Worm (Caenorhabditis elegans) whole organism, L4 larva: Measurements from ENCODE around the gene anmt-3.

Source experiments
- D1046.2 ChIP-seq: fragments of 200-800 bp; sonication (Bioruptor generic); IDR thresholded peaks from 2 replicates; pipeline ENCODE4 v1.3.6; 2022; ENCODE audit warnings: missing genetic modification characterization, missing compliant biosample characterization
- F37D6.2 ChIP-seq: sonication (generic microtip); optimal IDR thresholded peaks from 2 replicates; lab custom pipeline; 2016; ENCODE audit warnings: mild to moderate bottlenecking, missing genetic modification characterization, missing compliant biosample characterization
- F44E2.7 ChIP-seq: fragments of 200-800 bp; sonication (Bioruptor generic); IDR thresholded peaks from 2 replicates; pipeline ENCODE4 v2.1.2; 2022; ENCODE audit warnings: missing genetic modification characterization, missing compliant biosample characterization
- F49E8.2 ChIP-seq: sonication (generic microtip); optimal IDR thresholded peaks from 2 replicates; lab custom pipeline; 2016; ENCODE audit warnings: missing compliant biosample characterization, mild to moderate bottlenecking, missing genetic modification characterization, borderline replicate concordance
- Y105C5A.15 ChIP-seq: fragments of 200-800 bp; sonication (Bioruptor generic); IDR thresholded peaks from 2 replicates; pipeline ENCODE4 v1.3.6; 2022; ENCODE audit warnings: missing genetic modification characterization, missing compliant biosample characterization
- Y48G9A.11 ChIP-seq: fragments of 200-800 bp; sonication (Bioruptor generic); IDR thresholded peaks from 2 replicates; pipeline ENCODE4 v1.3.6; 2022; ENCODE audit warnings: missing genetic modification reagents, missing genetic modification characterization, missing compliant biosample characterization
- ZK546.5 ChIP-seq, 2 experiments: sonication (generic microtip); optimal IDR thresholded peaks; 2 replicates each; lab custom pipeline; 2017; ENCODE audit warnings: missing biosample characterization in 2 of 2, missing genetic modification characterization in 2 of 2
- aha-1 ChIP-seq: fragments of 150-350 bp; peaks from one replicate; lab custom pipeline; 2014; ENCODE audit warnings: missing biosample characterization, missing genetic modification characterization
- ceh-20 ChIP-seq: fragments of 200-800 bp; sonication (Bioruptor generic); IDR thresholded peaks from 2 replicates; pipeline ENCODE4 v1.3.6; 2022; ENCODE audit warnings: missing genetic modification reagents, missing genetic modification characterization, missing compliant biosample characterization
- ceh-28 ChIP-seq: fragments of 150-350 bp; optimal IDR thresholded peaks from 2 replicates; lab custom pipeline; 2014; ENCODE audit warnings: missing biosample characterization, missing genetic modification reagents, missing genetic modification characterization
- ceh-44 ChIP-seq: fragments of 200-800 bp; sonication (Bioruptor generic); IDR thresholded peaks from 2 replicates; pipeline ENCODE4 v1.3.6; 2022; ENCODE audit warnings: missing genetic modification reagents, missing genetic modification characterization, missing compliant biosample characterization
- ceh-82 ChIP-seq: sonication (generic microtip); optimal IDR thresholded peaks from 2 replicates; lab custom pipeline; 2017; ENCODE audit warnings: missing biosample characterization, missing genetic modification characterization
- ctbp-1 ChIP-seq: fragments of 200-800 bp; sonication (Bioruptor generic); IDR thresholded peaks from 2 replicates; pipeline ENCODE4 v1.3.6; 2022; ENCODE audit warnings: missing genetic modification reagents, missing genetic modification characterization, missing compliant biosample characterization
- daf-19 ChIP-seq: fragments of 200-800 bp; sonication (Bioruptor generic); conservative IDR thresholded peaks from 2 replicates; pipeline ENCODE4 v1.3.6; 2022; ENCODE audit warnings: missing genetic modification characterization, missing compliant biosample characterization
- egl-43 ChIP-seq: fragments of 200-800 bp; sonication (Bioruptor generic); IDR thresholded peaks from 2 replicates; pipeline ENCODE4 v1.3.6; 2022; ENCODE audit warnings: missing genetic modification reagents, missing genetic modification characterization, missing compliant biosample characterization
- hlh-30 ChIP-seq: sonication (generic microtip); optimal IDR thresholded peaks from 2 replicates; lab custom pipeline; 2017; ENCODE audit warnings: antibody characterized with exemption, mild to moderate bottlenecking, missing genetic modification characterization, missing compliant biosample characterization; ENCODE audit not compliant: insufficient read depth
- hmg-1.1 ChIP-seq: fragments of 200-800 bp; sonication (Bioruptor generic); IDR thresholded peaks from 2 replicates; pipeline ENCODE4 v1.3.6; 2022; ENCODE audit warnings: missing genetic modification reagents, missing genetic modification characterization, missing compliant biosample characterization
- jun-1 ChIP-seq: fragments of 150-350 bp; optimal IDR thresholded peaks from 2 replicates; lab custom pipeline; 2014; ENCODE audit warnings: missing biosample characterization, missing genetic modification reagents, missing genetic modification characterization
- lin-15B ChIP-seq: fragments of 150-350 bp; sonication (generic microtip); optimal IDR thresholded peaks from 3 replicates; lab custom pipeline; 2014; ENCODE audit warnings: missing biosample characterization, missing genetic modification characterization
- lin-29 ChIP-seq: fragments of 200-800 bp; sonication (Bioruptor generic); IDR thresholded peaks from 2 replicates; pipeline ENCODE4 v1.3.6; 2022; ENCODE audit warnings: missing genetic modification reagents, missing genetic modification characterization, missing compliant biosample characterization
- lin-38 ChIP-seq: fragments of 200-800 bp; sonication (Bioruptor generic); IDR thresholded peaks from 2 replicates; pipeline ENCODE4 v1.3.6; 2022; ENCODE audit warnings: missing genetic modification reagents, missing genetic modification characterization, missing compliant biosample characterization
- madf-9 ChIP-seq: fragments of 200-800 bp; sonication (Bioruptor generic); conservative IDR thresholded peaks from 2 replicates; pipeline ENCODE4 v1.3.6; 2022; ENCODE audit warnings: missing genetic modification reagents, missing genetic modification characterization, missing compliant biosample characterization
- mdl-1 ChIP-seq, 2 experiments: fragments of 150-350 bp in 1 of 2; sonication (generic microtip) in 1 of 2; optimal IDR thresholded peaks; 2 replicates each; lab custom pipeline; 2014 to 2017; ENCODE audit warnings: missing biosample characterization in 2 of 2, missing genetic modification characterization in 2 of 2
- mxl-2 ChIP-seq: fragments of 200-800 bp; sonication (Bioruptor generic); conservative IDR thresholded peaks from 2 replicates; pipeline ENCODE4 v1.3.6; 2022; ENCODE audit warnings: missing genetic modification reagents, missing genetic modification characterization, missing compliant biosample characterization
- mxl-3 ChIP-seq: fragments of 200-800 bp; sonication (Bioruptor generic); optimal IDR thresholded peaks from 2 replicates; lab custom pipeline; 2018; ENCODE audit warnings: mild to moderate bottlenecking, missing genetic modification characterization, missing compliant biosample characterization
- nhr-237 ChIP-seq: sonication (generic microtip); optimal IDR thresholded peaks from 2 replicates; lab custom pipeline; 2017; ENCODE audit warnings: missing biosample characterization, missing genetic modification characterization
- nhr-41 ChIP-seq: fragments of 200-800 bp; sonication (Bioruptor generic); IDR thresholded peaks from 2 replicates; pipeline ENCODE4 v1.3.6; 2022; ENCODE audit warnings: missing genetic modification reagents, missing genetic modification characterization, missing compliant biosample characterization
- nhr-48 ChIP-seq: sonication (generic microtip); optimal IDR thresholded peaks from 2 replicates; lab custom pipeline; 2016; ENCODE audit warnings: mild to moderate bottlenecking, missing genetic modification characterization, missing compliant biosample characterization
- nhr-6 ChIP-seq: fragments of 150-350 bp; optimal IDR thresholded peaks from 2 replicates; lab custom pipeline; 2014; ENCODE audit warnings: missing biosample characterization, missing genetic modification characterization
- php-3 ChIP-seq: fragments of 200-800 bp; sonication (Bioruptor generic); IDR thresholded peaks from 2 replicates; pipeline ENCODE4 v1.3.6; 2022; ENCODE audit warnings: missing genetic modification reagents, missing genetic modification characterization, missing compliant biosample characterization
- rbr-2 ChIP-seq: sonication (generic microtip); optimal IDR thresholded peaks from 2 replicates; lab custom pipeline; 2016; ENCODE audit warnings: missing genotype, missing genetic modification characterization, missing compliant biosample characterization
- set-16 ChIP-seq: fragments of 200-800 bp; sonication (Bioruptor generic); IDR thresholded peaks from 2 replicates; pipeline ENCODE4 v1.3.6; 2022; ENCODE audit warnings: missing genetic modification reagents, missing genetic modification characterization, missing compliant biosample characterization
- snpc-4 ChIP-seq: fragments of 150-350 bp; optimal IDR thresholded peaks from 2 replicates; lab custom pipeline; 2014; ENCODE audit warnings: missing biosample characterization, missing genetic modification characterization
- spr-1 ChIP-seq: sonication (generic microtip); optimal IDR thresholded peaks from 2 replicates; lab custom pipeline; 2016; ENCODE audit warnings: mild to moderate bottlenecking, missing genetic modification characterization, missing compliant biosample characterization
- spr-3 ChIP-seq: fragments of 200-800 bp; sonication (Bioruptor generic); optimal IDR thresholded peaks from 2 replicates; lab custom pipeline; 2018; ENCODE audit warnings: mild to moderate bottlenecking, missing genetic modification characterization, missing compliant biosample characterization
- unc-130 ChIP-seq: sonication (generic microtip); optimal IDR thresholded peaks from 2 replicates; lab custom pipeline; 2016; ENCODE audit warnings: missing genetic modification reagents, missing genetic modification characterization, missing compliant biosample characterization
- unc-39 ChIP-seq: sonication (generic microtip); optimal IDR thresholded peaks from 2 replicates; lab custom pipeline; 2017; ENCODE audit warnings: missing biosample characterization, missing genetic modification characterization
- unc-62 ChIP-seq, 3 experiments: fragments of 150-350 bp in 1 of 3; sonication (generic microtip); optimal IDR thresholded peaks in 2 of 3; peaks in 1 of 3; 1 replicate in 1 of 3; 2 replicates in 2 of 3; lab custom pipeline; 2014 to 2017; ENCODE audit warnings: missing biosample characterization in 3 of 3, missing genetic modification characterization in 3 of 3, missing genetic modification reagents in 3 of 3, missing genotype in 1 of 3
- zfp-2 ChIP-seq: sonication (generic microtip); optimal IDR thresholded peaks from 2 replicates; lab custom pipeline; 2016; ENCODE audit warnings: mild to moderate bottlenecking, missing genetic modification characterization, missing compliant biosample characterization
- ztf-7 ChIP-seq: fragments of 150-350 bp; optimal IDR thresholded peaks from 2 replicates; lab custom pipeline; 2014; ENCODE audit warnings: missing biosample characterization, missing genetic modification characterization

The anmt-3 gene

DNA sequence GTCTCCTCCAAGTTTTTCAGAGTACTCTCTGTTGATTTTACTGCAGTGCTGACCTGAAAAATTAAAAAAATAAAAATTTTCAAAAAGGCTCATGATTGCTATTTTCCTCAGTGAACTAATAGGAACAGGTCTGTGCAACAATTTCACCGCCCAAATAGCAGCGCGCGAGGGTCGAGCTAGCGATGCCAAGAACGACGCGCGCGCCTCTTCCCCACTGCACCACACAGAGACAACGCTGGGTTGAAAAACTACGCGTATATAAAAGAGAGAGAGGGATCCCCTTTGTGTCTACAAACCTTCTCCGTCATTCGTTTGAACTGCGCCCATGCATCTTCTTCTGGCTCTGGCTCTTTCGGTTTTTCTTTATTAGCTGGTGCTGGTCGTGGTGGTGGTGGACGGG lies 12.0 kb upstream of the anmt-3 start (continued):
- TF ChIP-seq php-3 (GFP tag; lab: Robert Waterston, UW): peak; percentile 92
- TF ChIP-seq ztf-7 (tag; lab: Kevin White, UChicago): peak; percentile 66
- peak; percentile 62 for TF ChIP-seq hlh-30 (tag; lab: Kevin White, UChicago)
- peak; percentile 71 for TF ChIP-seq mxl-3 (GFP tag; lab: Kevin White, UChicago)
- peak; percentile 87 for TF ChIP-seq spr-3 (GFP tag; lab: Kevin White, UChicago)
- peak; percentile 95 for TF ChIP-seq aha-1 (tag; lab: Kevin White, UChicago)
- peak; percentile 83 for TF ChIP-seq F49E8.2 (tag; lab: Kevin White, UChicago)
- TF ChIP-seq unc-39 (tag; lab: Kevin White, UChicago): no peak
- TF ChIP-seq mxl-2: peak; percentile 74
- TF ChIP-seq Y105C5A.15: peak; percentile 95; the same call in 1 of the 2 replicates
- TF ChIP-seq ceh-20 (GFP tag; lab: Robert Waterston, UW): peak; percentile 83
- peak; percentile 86 for TF ChIP-seq daf-19

DNA sequence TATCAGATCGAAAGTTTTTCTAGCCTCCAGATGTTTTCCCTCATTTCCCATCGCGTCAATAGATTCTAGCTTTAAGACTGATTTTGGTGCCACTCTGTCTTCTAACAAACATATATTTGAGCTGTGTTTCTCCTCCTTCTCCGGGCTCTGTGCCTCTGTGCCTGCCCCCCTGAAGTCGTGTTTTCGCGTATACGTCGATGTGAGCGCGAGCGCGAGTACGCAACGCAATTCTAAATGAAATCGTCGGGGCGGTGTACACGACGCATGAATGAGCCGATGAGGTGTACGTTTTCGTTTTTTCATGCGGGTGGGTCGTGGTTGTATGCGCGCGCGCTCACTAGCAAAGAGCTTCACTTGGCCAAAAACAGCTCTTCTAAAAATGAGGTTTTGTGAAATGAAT lies 7.8 kb upstream of the anmt-3 start:
- TF ChIP-seq F37D6.2 (no peak), mdl-1 (tag; optimal IDR thresholded peaks at IDR 0.05; lab: Kevin White, UChicago) (no peak), nhr-48 (tag; lab: Kevin White, UChicago) (no peak), F44E2.7 (GFP tag; lab: Robert Waterston, UW) (0 out of 2 replicates have a peak, but pooled peaks have one; percentile 43), egl-43 (GFP tag; lab: Robert Waterston, UW) (peak; percentile 56; the same call in 1 of the 2 replicates), D1046.2 (0 out of 2 replicates have a peak, but pooled peaks have one; percentile 67), nhr-6 (tag; lab: Kevin White, UChicago) (no peak), ceh-28 (tag; lab: Kevin White, UChicago) (no peak), lin-15B (no peak)

DNA sequence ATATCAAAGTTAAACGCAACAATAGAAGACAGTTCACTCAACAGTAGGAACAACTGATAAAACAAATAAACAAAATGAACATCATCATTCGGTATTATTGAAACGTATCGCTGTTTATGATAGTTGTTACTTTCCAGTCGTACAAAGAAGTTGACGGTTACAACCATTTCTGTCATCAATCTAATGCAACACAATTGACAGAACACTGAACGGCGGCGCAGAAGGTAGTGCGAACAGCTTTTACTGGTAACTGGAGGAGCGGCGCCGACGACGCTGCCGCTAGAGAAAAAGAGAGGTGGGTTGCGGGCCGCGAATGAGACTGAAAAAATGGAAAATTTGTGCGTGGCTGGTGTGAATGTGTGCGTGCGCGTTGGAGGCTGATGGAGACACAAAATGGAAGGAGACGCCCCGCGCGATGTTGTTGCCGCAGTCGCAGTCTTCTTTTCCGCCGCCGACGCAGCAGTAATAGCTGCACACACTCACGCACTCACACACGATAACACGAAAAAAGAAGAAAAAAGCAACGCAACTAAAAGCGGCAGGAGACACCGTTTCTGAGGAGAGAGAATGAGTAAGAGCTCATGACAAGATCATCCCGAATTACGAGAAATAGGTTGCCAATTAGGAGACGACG lies 6.1 kb upstream of the anmt-3 start:
- 0 out of 2 replicates have a peak, but pooled peaks have one; percentile 62 for TF ChIP-seq egl-43 (GFP tag; lab: Robert Waterston, UW)
- no peak for TF ChIP-seq ZK546.5 (tag; optimal IDR thresholded peaks at IDR 0.05; lab: Kevin White, UChicago)
- no peak for TF ChIP-seq jun-1 (tag; lab: Kevin White, UChicago)
- TF ChIP-seq madf-9 (GFP tag; lab: Robert Waterston, UW): no peak
- TF ChIP-seq Y48G9A.11 (GFP tag; lab: Robert Waterston, UW): no peak
- TF ChIP-seq hmg-1.1 (GFP tag; lab: Robert Waterston, UW): peak; percentile 34; the same call in 1 of the 2 replicates
- no peak for TF ChIP-seq spr-1
- no peak for TF ChIP-seq nhr-41 (GFP tag; lab: Robert Waterston, UW)
- peak in 1 of 2 experiments; percentile 96 for TF ChIP-seq unc-62 (GFP tag; optimal IDR thresholded peaks at IDR 0.05 in 1 of 2; lab: Kevin White, UChicago)
- TF ChIP-seq unc-62 (tag; optimal IDR thresholded peaks at IDR 0.05; lab: Kevin White, UChicago): no peak
- TF ChIP-seq ctbp-1: no peak
- TF ChIP-seq snpc-4 (tag; lab: Kevin White, UChicago): no peak
- no peak for TF ChIP-seq unc-130
- peak; percentile 29 for TF ChIP-seq rbr-2 (tag; lab: Kevin White, UChicago)
- no peak for TF ChIP-seq zfp-2 (tag; lab: Kevin White, UChicago)
- TF ChIP-seq php-3 (GFP tag; lab: Robert Waterston, UW): no peak
- TF ChIP-seq D1046.2: 0 out of 2 replicates have a peak, but pooled peaks have one; percentile 4
- TF ChIP-seq ceh-44 (GFP tag; lab: Robert Waterston, UW): no peak
- TF ChIP-seq Y105C5A.15: no peak
- no peak for TF ChIP-seq spr-3 (GFP tag; lab: Kevin White, UChicago)
- TF ChIP-seq lin-38 (GFP tag; lab: Robert Waterston, UW): no peak
- peak; percentile 57; the same call in 1 of the 2 replicates for TF ChIP-seq set-16
- TF ChIP-seq mxl-3 (GFP tag; lab: Kevin White, UChicago): no peak
- TF ChIP-seq ceh-82 (tag; lab: Kevin White, UChicago): no peak
- TF ChIP-seq lin-29: no peak
- no peak for TF ChIP-seq nhr-237
